Fruit fly (Drosophila melanogaster): ENCODE results near the gene sgl.
A peak's percentile ranks its signal among the peaks of the same experiment; 100 is the strongest.

Gene sgl

DNA sequence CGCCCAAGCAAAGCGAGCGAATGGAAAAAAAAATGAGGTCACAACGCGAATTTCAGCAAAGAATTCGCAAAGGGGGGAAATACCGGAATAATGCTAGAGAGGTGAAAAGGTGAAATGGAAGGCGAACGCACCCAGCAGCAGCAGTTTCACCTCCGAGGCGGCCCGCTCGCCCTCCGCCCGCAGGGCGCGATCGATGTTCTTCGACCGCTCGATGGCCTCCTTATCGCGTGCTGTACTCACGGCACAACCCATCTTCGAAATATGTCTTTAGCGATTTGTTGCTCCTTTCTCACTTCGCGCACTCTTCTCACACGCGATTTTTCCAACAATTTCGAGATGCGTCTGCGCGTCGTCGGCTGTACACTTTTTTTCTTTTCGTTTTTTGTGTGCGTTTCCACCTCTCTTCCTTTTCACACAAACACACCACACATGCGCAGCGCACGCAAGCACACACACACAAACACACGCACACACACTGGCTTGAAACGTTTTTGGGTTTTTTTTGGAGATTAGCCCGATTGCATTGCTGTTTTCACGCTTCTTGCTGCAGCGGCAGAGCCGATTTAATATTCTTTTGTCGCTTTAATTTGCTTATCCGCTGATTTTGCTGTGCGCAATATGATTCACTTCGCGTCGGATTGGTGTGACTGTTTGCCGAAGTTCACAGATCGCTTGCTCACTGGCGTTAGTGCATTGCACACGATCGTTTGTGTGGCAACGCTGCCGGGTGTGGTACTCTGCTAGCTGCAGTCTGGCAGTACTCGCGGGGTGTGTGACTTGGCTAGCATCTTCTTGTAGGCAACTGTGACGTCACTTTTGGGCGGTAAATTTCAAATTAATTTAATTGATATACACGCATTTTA, 15.1 kb upstream of the sgl start, which contains the start of gene Galphai (continued):
- no peak; the same call in 1 of the 2 replicates for TF ChIP-seq ato (GFP tag; IDR thresholded peaks at IDR 0.05; ENCODE audit: partially characterized antibody)
- TF ChIP-seq psq (GFP tag; optimal IDR thresholded peaks at IDR 0.05) = no peak
- TF ChIP-seq CG14860 (GFP tag; IDR thresholded peaks at IDR 0.05; ENCODE audit: partially characterized antibody) = no peak
- no peak for TF ChIP-seq Ravus (GFP tag; IDR thresholded peaks at IDR 0.05)
- TF ChIP-seq CG2120 (GFP tag; optimal IDR thresholded peaks at IDR 0.05) = peak; percentile 46
- TF ChIP-seq CG31388 (GFP tag; optimal IDR thresholded peaks at IDR 0.05) = no peak
- TF ChIP-seq CG12071 (GFP tag; optimal IDR thresholded peaks at IDR 0.05) = no peak
- TF ChIP-seq mirr (GFP tag; optimal IDR thresholded peaks at IDR 0.05) = peak; percentile 28
- no peak for TF ChIP-seq ap (GFP tag; IDR thresholded peaks at IDR 0.05)
- TF ChIP-seq CG10654 (GFP tag; optimal IDR thresholded peaks at IDR 0.05) = no peak
- no peak for TF ChIP-seq exex (tag; optimal IDR thresholded peaks at IDR 0.05)
- peak; percentile 1 for TF ChIP-seq Atf3 (GFP tag; optimal IDR thresholded peaks at IDR 0.05)
- TF ChIP-seq CG30020 (tag; optimal IDR thresholded peaks at IDR 0.05) = peak; percentile 24
- peak; percentile 13 for TF ChIP-seq CG7839 (tag; optimal IDR thresholded peaks at IDR 0.05)
- no peak for TF ChIP-seq CG8944 (GFP tag; optimal IDR thresholded peaks at IDR 0.05)
- TF ChIP-seq stc (GFP tag; IDR thresholded peaks at IDR 0.05) = no peak
- peak; percentile 47 for TF ChIP-seq ERR (GFP tag; optimal IDR thresholded peaks at IDR 0.05)
- TF ChIP-seq CG11695 (GFP tag; IDR thresholded peaks at IDR 0.05) = no peak
- peak; percentile 75 for TF ChIP-seq vvl (GFP tag; IDR thresholded peaks at IDR 0.05)
- TF ChIP-seq corto (GFP tag; optimal IDR thresholded peaks at IDR 0.05) = no peak
- TF ChIP-seq gsb-n (tag; optimal IDR thresholded peaks at IDR 0.05) = peak; percentile 66
- TF ChIP-seq Vsx1 (GFP tag; optimal IDR thresholded peaks at IDR 0.05) = no peak
- no peak for TF ChIP-seq esg (GFP tag; conservative IDR thresholded peaks at IDR 0.05)
- TF ChIP-seq Ets97D (GFP tag; optimal IDR thresholded peaks at IDR 0.05) = peak; percentile 95
- no peak for TF ChIP-seq CG9215 (GFP tag; IDR thresholded peaks at IDR 0.05)
- TF ChIP-seq inv (GFP tag; IDR thresholded peaks at IDR 0.05; ENCODE audit: partially characterized antibody) = no peak; the same call in 1 of the 2 replicates
- TF ChIP-seq grn (GFP tag; optimal IDR thresholded peaks at IDR 0.05) = peak; percentile 49
- TF ChIP-seq hb (GFP tag; IDR thresholded peaks at IDR 0.05; ENCODE audit: partially characterized antibody) = no peak
- peak; percentile 64 for TF ChIP-seq CoRest (tag; optimal IDR thresholded peaks at IDR 0.05)
- no peak for TF ChIP-seq ara (GFP tag; IDR thresholded peaks at IDR 0.05)
- TF ChIP-seq Nf-YA (GFP tag; IDR thresholded peaks at IDR 0.05) = no peak
- TF ChIP-seq CG31224 (GFP tag; IDR thresholded peaks at IDR 0.05) = no peak
- TF ChIP-seq CG17361 (GFP tag; IDR thresholded peaks at IDR 0.05) = no peak
- no peak for TF ChIP-seq ham (GFP tag; IDR thresholded peaks at IDR 0.05)
- TF ChIP-seq CG10274 (GFP tag; optimal IDR thresholded peaks at IDR 0.05) = no peak
- TF ChIP-seq unc-4 (GFP tag; IDR thresholded peaks at IDR 0.05; ENCODE audit: partially characterized antibody) = peak; percentile 41
- peak; percentile 73 for TF ChIP-seq phol (tag; optimal IDR thresholded peaks at IDR 0.05)
- TF ChIP-seq CG17568 (GFP tag; optimal IDR thresholded peaks at IDR 0.05) = no peak
- TF ChIP-seq bab2 (GFP tag; optimal IDR thresholded peaks at IDR 0.05) = no peak
- TF ChIP-seq chm (GFP tag; IDR thresholded peaks at IDR 0.05) = no peak
- TF ChIP-seq CG11247 (GFP tag; IDR thresholded peaks at IDR 0.05) = no peak
- TF ChIP-seq tin (GFP tag; optimal IDR thresholded peaks at IDR 0.05) = no peak
- peak; percentile 63 for TF ChIP-seq MBD-R2 (GFP tag; IDR thresholded peaks at IDR 0.05)
- TF ChIP-seq CG8924 (tag; optimal IDR thresholded peaks at IDR 0.05) = peak; percentile 42
- no peak for TF ChIP-seq CG6175 (GFP tag; IDR thresholded peaks at IDR 0.05)

Data from whole organism, embryonic.